Fruit fly (Drosophila melanogaster): Measurements from ENCODE around the gene pum.

Gene pum

DNA sequence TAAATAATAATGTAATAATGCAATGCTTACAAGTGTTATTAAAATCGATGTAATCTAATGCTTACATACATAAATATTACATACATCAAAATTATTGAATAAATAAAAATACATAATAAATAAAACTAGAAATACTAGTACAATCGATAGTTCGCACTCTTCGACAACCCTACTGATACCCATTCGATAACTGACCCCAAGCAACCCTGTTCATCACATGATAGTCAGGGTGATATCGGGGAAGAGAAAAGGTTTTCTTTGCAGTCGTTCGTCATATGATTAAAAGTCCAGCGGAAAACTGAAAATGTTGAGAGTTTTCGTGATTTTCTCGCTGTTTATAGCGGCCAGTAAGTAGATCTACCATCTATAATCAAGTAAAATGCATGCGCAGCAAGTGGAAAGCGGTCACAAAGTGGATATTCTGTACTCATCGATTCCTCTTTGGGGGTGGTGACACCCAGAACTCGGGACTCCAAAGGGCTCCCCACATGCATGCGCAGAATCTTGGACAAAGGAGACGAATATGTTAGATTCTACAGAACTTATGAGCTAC lies 23.0 kb upstream of the pum start, which contains the start of gene ATP6AP2:
ATP6AP2 (plus strand) TSS at position 218 of the 553 bp plus-strand sequence.
- TF ChIP-seq ewg (GFP tag; optimal IDR thresholded peaks at IDR 0.05) (peak; percentile 52), Poxn (GFP tag; IDR thresholded peaks at IDR 0.05) (no peak), MTF-1 (GFP tag; optimal IDR thresholded peaks at IDR 0.05; ENCODE audit: borderline replicate concordance) (no peak), CG8281 (tag; optimal IDR thresholded peaks at IDR 0.05) (no peak), CG30431 (GFP tag; optimal IDR thresholded peaks at IDR 0.05) (no peak), repo (GFP tag; optimal IDR thresholded peaks at IDR 0.05) (no peak), fru (optimal IDR thresholded peaks at IDR 0.05) (no peak), CG3065 (GFP tag; optimal IDR thresholded peaks at IDR 0.05) (no peak), CG16813 (GFP tag; IDR thresholded peaks at IDR 0.05; ENCODE audit: partially characterized antibody) (peak; percentile 85), CG31388 (GFP tag; optimal IDR thresholded peaks at IDR 0.05) (no peak), row (GFP tag; IDR thresholded peaks at IDR 0.05) (peak; percentile 90), CG8359 (GFP tag; optimal IDR thresholded peaks at IDR 0.05; ENCODE audit: borderline replicate concordance) (no peak), gce (GFP tag; IDR thresholded peaks at IDR 0.05) (no peak), bigmax (GFP tag; optimal IDR thresholded peaks at IDR 0.05) (no peak), Side (GFP tag; optimal IDR thresholded peaks at IDR 0.05) (no peak), Neu2 (GFP tag; optimal IDR thresholded peaks at IDR 0.05; ENCODE audit: borderline replicate concordance) (no peak), Dll (GFP tag; IDR thresholded peaks at IDR 0.05; ENCODE audit: partially characterized antibody) (peak; percentile 78; the same call in 3 of the 4 replicates), CG1233 (GFP tag; optimal IDR thresholded peaks at IDR 0.05) (peak; percentile 2), HLH54F (GFP tag; optimal IDR thresholded peaks at IDR 0.05) (peak; percentile 25), dmrt99B (tag; optimal IDR thresholded peaks at IDR 0.05) (no peak), Optix (GFP tag; IDR thresholded peaks at IDR 0.05) (no peak), jing (GFP tag; optimal IDR thresholded peaks at IDR 0.05) (no peak), unc-4 (GFP tag; IDR thresholded peaks at IDR 0.05; ENCODE audit: partially characterized antibody) (peak; percentile 78), CG11093 (GFP tag; IDR thresholded peaks at IDR 0.05) (no peak), CG1832 (GFP tag; optimal IDR thresholded peaks at IDR 0.05) (no peak), slp2 (GFP tag; optimal IDR thresholded peaks at IDR 0.05) (no peak), CG31224 (GFP tag; IDR thresholded peaks at IDR 0.05) (no peak), CG10209 (GFP tag; optimal IDR thresholded peaks at IDR 0.05) (no peak), Dref (GFP tag; IDR thresholded peaks at IDR 0.05) (peak; percentile 96), CG6765 (GFP tag; optimal IDR thresholded peaks at IDR 0.05) (peak; percentile 60), CG6654 (GFP tag; optimal IDR thresholded peaks at IDR 0.05) (no peak), CG6272 (GFP tag; IDR thresholded peaks at IDR 0.05) (peak; percentile 28; the same call in 1 of the 2 replicates), Max (GFP tag; optimal IDR thresholded peaks at IDR 0.05) (peak; percentile 47), gsb (GFP tag; IDR thresholded peaks at IDR 0.05) (no peak), CG17186 (GFP tag; optimal IDR thresholded peaks at IDR 0.05) (no peak), Doc2 (GFP tag; IDR thresholded peaks at IDR 0.05) (no peak), Nf-YA (GFP tag; IDR thresholded peaks at IDR 0.05) (peak; percentile 53; the same call in 1 of the 2 replicates), B-H1 (GFP tag; IDR thresholded peaks at IDR 0.05) (no peak), CG10431 (GFP tag; optimal IDR thresholded peaks at IDR 0.05) (no peak), da (GFP tag; optimal IDR thresholded peaks at IDR 0.05) (no peak), bcd (GFP tag; optimal IDR thresholded peaks at IDR 0.05) (peak; percentile 36), phol (tag; optimal IDR thresholded peaks at IDR 0.05) (peak; percentile 69), p53 (GFP tag; optimal IDR thresholded peaks at IDR 0.05) (no peak), GATAe (GFP tag; conservative IDR thresholded peaks at IDR 0.05) (no peak), Nf-YC (tag; optimal IDR thresholded peaks at IDR 0.05) (peak; percentile 70), Opbp (GFP tag; IDR thresholded peaks at IDR 0.05; ENCODE audit: partially characterized antibody) (peak; percentile 85; the same call in 2 of the 3 replicates), sqz (GFP tag; optimal IDR thresholded peaks at IDR 0.05) (no peak), Atf3 (GFP tag; optimal IDR thresholded peaks at IDR 0.05) (no peak), CG5180 (GFP tag; optimal IDR thresholded peaks at IDR 0.05) (no peak), Lpt (GFP tag; optimal IDR thresholded peaks at IDR 0.05) (no peak), org-1 (GFP tag; optimal IDR thresholded peaks at IDR 0.05) (no peak)
